Fruit fly (Drosophila melanogaster): Measurements from ENCODE around the gene TwdlY.

Gene TwdlY

DNA sequence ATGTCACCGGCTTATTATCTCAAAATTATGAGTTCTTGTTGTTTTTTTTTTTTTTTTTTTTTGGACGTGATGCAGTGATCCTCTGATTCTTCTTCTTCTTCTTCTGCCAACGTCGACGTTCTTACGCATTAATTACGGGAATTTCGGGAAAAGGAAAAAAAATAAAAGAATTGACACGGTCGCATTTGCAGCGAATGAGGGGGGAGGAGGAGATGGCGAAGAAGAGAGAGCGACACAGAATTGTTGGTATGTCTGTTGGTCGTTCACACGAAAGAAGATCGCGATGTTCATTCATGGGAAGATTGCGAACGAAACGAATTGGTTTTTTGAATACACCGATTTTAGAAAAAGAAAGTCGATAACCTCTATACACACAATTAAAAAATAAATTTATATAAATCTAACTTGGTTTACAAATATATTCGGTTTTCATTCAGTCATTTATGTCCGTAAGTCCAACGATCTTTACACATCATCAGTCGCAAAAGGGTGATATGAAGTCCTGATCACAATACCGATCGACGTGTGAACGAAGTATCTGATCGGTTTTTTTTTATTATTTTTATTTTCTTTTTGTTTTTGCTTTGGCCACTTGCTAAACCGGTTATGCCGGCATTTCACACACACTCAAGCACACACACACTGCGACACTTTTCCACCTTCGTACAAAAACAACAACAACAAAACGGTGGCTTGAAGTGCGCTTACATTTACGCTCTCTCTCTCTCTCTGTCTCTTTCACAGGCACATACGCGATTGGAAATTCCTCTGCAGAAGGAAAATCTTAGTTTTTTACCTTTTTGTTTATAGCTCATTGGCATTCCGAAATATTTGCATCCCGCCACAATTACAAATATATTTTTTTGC lies 16.2 kb downstream of the TwdlY start (continued):
- TF ChIP-seq scrt (GFP tag; optimal IDR thresholded peaks at IDR 0.05) (peak; percentile 73), dati (GFP tag; IDR thresholded peaks at IDR 0.05) (no peak), Hmr (GFP tag; optimal IDR thresholded peaks at IDR 0.05) (peak; percentile 62), CG9932 (GFP tag; IDR thresholded peaks at IDR 0.05) (peak; percentile 37), CG13296 (GFP tag; optimal IDR thresholded peaks at IDR 0.05) (peak; percentile 82), zfh1 (GFP tag; IDR thresholded peaks at IDR 0.05) (peak; percentile 75), CG15269 (tag; optimal IDR thresholded peaks at IDR 0.05) (peak; percentile 81), CG2678 (tag; optimal IDR thresholded peaks at IDR 0.05) (peak; percentile 87), CG1233 (GFP tag; optimal IDR thresholded peaks at IDR 0.05) (peak; percentile 63), ftz-f1 (GFP tag; optimal IDR thresholded peaks at IDR 0.05) (no peak), CTCF (GFP tag; optimal IDR thresholded peaks at IDR 0.05) (no peak), lab (GFP tag; optimal IDR thresholded peaks at IDR 0.05) (peak; percentile 73), esg (GFP tag; conservative IDR thresholded peaks at IDR 0.05) (peak; percentile 36; the same call in 1 of the 2 replicates), CG17912 (GFP tag; optimal IDR thresholded peaks at IDR 0.05) (no peak), CG6175 (GFP tag; IDR thresholded peaks at IDR 0.05) (no peak), cwo (GFP tag; optimal IDR thresholded peaks at IDR 0.05) (peak; percentile 42), CG2712 (tag; optimal IDR thresholded peaks at IDR 0.05) (peak; percentile 91), CG8359 (GFP tag; optimal IDR thresholded peaks at IDR 0.05; ENCODE audit: borderline replicate concordance) (peak; percentile 47), ind (GFP tag; optimal IDR thresholded peaks at IDR 0.05) (peak; percentile 36), mirr (GFP tag; optimal IDR thresholded peaks at IDR 0.05) (no peak), Taf1 (GFP tag; IDR thresholded peaks at IDR 0.05) (no peak), Kr (GFP tag; optimal IDR thresholded peaks at IDR 0.05) (no peak), CG12219 (GFP tag; optimal IDR thresholded peaks at IDR 0.05) (peak; percentile 75), CG34224 (GFP tag; IDR thresholded peaks at IDR 0.05; ENCODE audit: partially characterized antibody) (no peak), CG8765 (GFP tag; IDR thresholded peaks at IDR 0.05) (no peak), Hand (GFP tag; optimal IDR thresholded peaks at IDR 0.05) (no peak), row (GFP tag; IDR thresholded peaks at IDR 0.05) (peak; percentile 79), Camta (GFP tag; optimal IDR thresholded peaks at IDR 0.05) (peak; percentile 22), kay (GFP tag; optimal IDR thresholded peaks at IDR 0.05) (no peak), MESR4 (GFP tag; optimal IDR thresholded peaks at IDR 0.05) (no peak), jing (GFP tag; optimal IDR thresholded peaks at IDR 0.05) (no peak), H2.0 (GFP tag; IDR thresholded peaks at IDR 0.05) (peak; percentile 60; the same call in 1 of the 2 replicates), GATAe (GFP tag; conservative IDR thresholded peaks at IDR 0.05) (no peak), Hr51 (GFP tag; optimal IDR thresholded peaks at IDR 0.05) (peak in 1 of 2 experiments; percentile 81), CG16815 (GFP tag; optimal IDR thresholded peaks at IDR 0.05) (peak; percentile 14), CG3726 (GFP tag; IDR thresholded peaks at IDR 0.05) (no peak), CG4707 (GFP tag; optimal IDR thresholded peaks at IDR 0.05) (peak; percentile 5), CG17802 (tag; optimal IDR thresholded peaks at IDR 0.05) (no peak), MBD-R2 (GFP tag; IDR thresholded peaks at IDR 0.05) (peak; percentile 12; the same call in 1 of the 2 replicates), CG7357 (GFP tag; IDR thresholded peaks at IDR 0.05) (peak; percentile 44; the same call in 2 of the 3 replicates), lmd (GFP tag; IDR thresholded peaks at IDR 0.05) (peak; percentile 60), ro (GFP tag; IDR thresholded peaks at IDR 0.05) (no peak), schlank (tag; optimal IDR thresholded peaks at IDR 0.05) (peak; percentile 16), abd-A (tag; optimal IDR thresholded peaks at IDR 0.05) (no peak), chif (GFP tag; optimal IDR thresholded peaks at IDR 0.05) (peak in 1 of 2 experiments; percentile 16), BtbVII (GFP tag; optimal IDR thresholded peaks at IDR 0.05) (peak; percentile 75), CG6654 (GFP tag; optimal IDR thresholded peaks at IDR 0.05) (peak; percentile 54), CG18476 (GFP tag; optimal IDR thresholded peaks at IDR 0.05) (peak; percentile 53), dimm (GFP tag; IDR thresholded peaks at IDR 0.05) (0 out of 2 replicates have a peak, but pooled peaks have one; percentile 8)

All from whole organism, embryonic.